Fruit fly (Drosophila melanogaster) whole organism, embryonic: ENCODE data around the gene yellow-f2.

Experiments used
- Aef1 ChIP-seq: fragments of 200-800 bp; sonication (Bioruptor generic); IDR thresholded peaks from 3 replicates; pipeline ENCODE4 v1.3.6; 2022; ENCODE audit warnings: missing biosample characterization, missing genetic modification characterization
- Atf-2 ChIP-seq: fragments of 200-800 bp; sonication (Bioruptor generic); optimal IDR thresholded peaks from 2 replicates; lab custom pipeline; 2016; ENCODE audit warnings: missing biosample characterization, missing genetic modification characterization
- CG10274 ChIP-seq: fragments of 200-800 bp; sonication (Bioruptor generic); optimal IDR thresholded peaks from 3 replicates; lab custom pipeline; 2017; ENCODE audit warnings: missing biosample characterization, mild to moderate bottlenecking, missing genetic modification characterization
- CG11085 ChIP-seq: fragments of 200-800 bp; sonication (Bioruptor generic); IDR thresholded peaks from 2 replicates; pipeline ENCODE4 v1.3.6; 2022; ENCODE audit warnings: missing biosample characterization, missing genetic modification characterization
- CG11560 ChIP-seq: fragments of 200-800 bp; sonication (Bioruptor generic); IDR thresholded peaks from 3 replicates; pipeline ENCODE4 v1.3.6; 2022; ENCODE audit warnings: missing biosample characterization, missing genetic modification characterization
- CG11723 ChIP-seq: fragments of 200-800 bp; sonication (Bioruptor generic); optimal IDR thresholded peaks from 2 replicates; lab custom pipeline; 2017; ENCODE audit warnings: missing biosample characterization, mild to moderate bottlenecking, missing genetic modification characterization
- CG12219 ChIP-seq: fragments of 200-800 bp; sonication (Bioruptor generic); optimal IDR thresholded peaks from 3 replicates; lab custom pipeline; 2018; ENCODE audit warnings: missing biosample characterization, mild to moderate bottlenecking, missing genetic modification characterization
- CG14710 ChIP-seq: fragments of 200-800 bp; sonication (Bioruptor generic); optimal IDR thresholded peaks from 3 replicates; lab custom pipeline; 2019; ENCODE audit warnings: missing biosample characterization, mild to moderate bottlenecking, missing genetic modification characterization, moderate library complexity
- CG17186 ChIP-seq: fragments of 200-800 bp; sonication (Bioruptor generic); optimal IDR thresholded peaks from 3 replicates; lab custom pipeline; 2017; ENCODE audit warnings: missing biosample characterization, missing genetic modification reagents, missing genetic modification characterization
- CG18619 ChIP-seq: fragments of 200-800 bp; sonication (Bioruptor generic); optimal IDR thresholded peaks from 3 replicates; lab custom pipeline; 2017; ENCODE audit warnings: missing biosample characterization, mild to moderate bottlenecking, missing genetic modification characterization
- CG2199 ChIP-seq: fragments of 200-800 bp; sonication (Bioruptor generic); IDR thresholded peaks from 3 replicates; pipeline ENCODE4 v1.3.6; 2022; ENCODE audit warnings: missing biosample characterization, missing genetic modification characterization
- CG2202 ChIP-seq: fragments of 200-800 bp; sonication (Bioruptor generic); optimal IDR thresholded peaks from 2 replicates; lab custom pipeline; 2018; ENCODE audit warnings: missing biosample characterization, mild to moderate bottlenecking, missing genetic modification characterization
- CG3065 ChIP-seq: fragments of 200-800 bp; sonication (Bioruptor generic); optimal IDR thresholded peaks from 2 replicates; lab custom pipeline; 2016; ENCODE audit warnings: missing biosample characterization, missing genetic modification characterization
- CG31441 ChIP-seq: fragments of 200-800 bp; sonication (Bioruptor generic); IDR thresholded peaks from 2 replicates; pipeline ENCODE4 v1.3.6; 2022; ENCODE audit warnings: missing biosample characterization, missing genetic modification characterization
- CG34224 ChIP-seq: fragments of 200-800 bp; sonication (Bioruptor generic); IDR thresholded peaks from 3 replicates; pipeline ENCODE4 v1.3.6; 2022; ENCODE audit warnings: missing biosample characterization, missing genetic modification characterization; ENCODE audit not compliant: partially characterized antibody
- CG4360 ChIP-seq: fragments of 200-800 bp; sonication (Bioruptor generic); IDR thresholded peaks from 2 replicates; pipeline ENCODE4 v1.3.6; 2022; ENCODE audit warnings: missing biosample characterization, missing genetic modification characterization
- CG5245 ChIP-seq: fragments of 200-800 bp; sonication (Bioruptor generic); optimal IDR thresholded peaks from 3 replicates; lab custom pipeline; 2016; ENCODE audit warnings: missing biosample characterization, missing genetic modification characterization
- CG6175 ChIP-seq: fragments of 200-800 bp; sonication (Bioruptor generic); IDR thresholded peaks from 3 replicates; pipeline ENCODE4 v1.3.6; 2022; ENCODE audit warnings: missing biosample characterization, missing genetic modification characterization
- CG6272 ChIP-seq: fragments of 200-800 bp; sonication (Bioruptor generic); IDR thresholded peaks from 2 replicates; pipeline ENCODE4 v1.3.6; 2022; ENCODE audit warnings: missing biosample characterization, missing genetic modification characterization
- CG6791 ChIP-seq: fragments of 200-800 bp; sonication (Bioruptor generic); IDR thresholded peaks from 3 replicates; pipeline ENCODE4 v1.3.6; 2022; ENCODE audit warnings: missing biosample characterization, missing genetic modification characterization; ENCODE audit not compliant: partially characterized antibody
- CG7839 ChIP-seq: fragments of 200-800 bp; sonication (Bioruptor generic); optimal IDR thresholded peaks from 3 replicates; lab custom pipeline; 2018; ENCODE audit warnings: missing biosample characterization, mild to moderate bottlenecking, missing genetic modification characterization, moderate library complexity
- CG8388 ChIP-seq: fragments of 200-800 bp; sonication (Bioruptor generic); optimal IDR thresholded peaks from 2 replicates; lab custom pipeline; 2019; ENCODE audit warnings: missing biosample characterization, mild to moderate bottlenecking, missing genetic modification characterization, moderate library complexity
- CoRest ChIP-seq: fragments of 200-800 bp; sonication (Bioruptor generic); optimal IDR thresholded peaks from 3 replicates; lab custom pipeline; 2018; ENCODE audit warnings: missing biosample characterization, mild to moderate bottlenecking, missing genetic modification characterization, moderate library complexity
- HHEX ChIP-seq: fragments of 200-800 bp; sonication (Bioruptor generic); optimal IDR thresholded peaks from 3 replicates; lab custom pipeline; 2017; ENCODE audit warnings: missing biosample characterization, mild to moderate bottlenecking, missing genetic modification characterization, missing genetic modification reagents
- Hey ChIP-seq: fragments of 200-800 bp; sonication (Bioruptor generic); optimal IDR thresholded peaks from 3 replicates; lab custom pipeline; 2018; ENCODE audit warnings: missing biosample characterization, mild to moderate bottlenecking, missing genetic modification characterization
- HmgZ ChIP-seq: fragments of 200-800 bp; sonication (Bioruptor generic); optimal IDR thresholded peaks from 2 replicates; lab custom pipeline; 2018; ENCODE audit warnings: missing biosample characterization, mild to moderate bottlenecking, missing genetic modification characterization
- Jarid2 ChIP-seq: fragments of 200-800 bp; sonication (Bioruptor generic); optimal IDR thresholded peaks from 3 replicates; lab custom pipeline; 2017; ENCODE audit warnings: mild to moderate bottlenecking, missing biosample characterization, missing genetic modification reagents, missing genetic modification characterization
- Max ChIP-seq: fragments of 200-800 bp; sonication (Bioruptor generic); optimal IDR thresholded peaks from 2 replicates; lab custom pipeline; 2016; ENCODE audit warnings: missing biosample characterization, mild to moderate bottlenecking, missing genetic modification characterization
- Mes4 ChIP-seq: fragments of 200-800 bp; sonication (Bioruptor generic); optimal IDR thresholded peaks from 2 replicates; lab custom pipeline; 2016; ENCODE audit warnings: missing biosample characterization, missing genetic modification characterization
- Mrtf ChIP-seq: fragments of 200-800 bp; sonication (Bioruptor generic); IDR thresholded peaks from 3 replicates; pipeline ENCODE4 v1.3.6; 2022; ENCODE audit warnings: missing biosample characterization, missing genetic modification characterization
- NC2α ChIP-seq: fragments of 200-800 bp; sonication (Bioruptor generic); optimal IDR thresholded peaks from 2 replicates; lab custom pipeline; 2016; ENCODE audit warnings: missing biosample characterization, missing genetic modification characterization
- NfI ChIP-seq: fragments of 200-800 bp; sonication (Bioruptor generic); optimal IDR thresholded peaks from 3 replicates; lab custom pipeline; 2018; ENCODE audit warnings: missing biosample characterization, mild to moderate bottlenecking, missing genetic modification characterization, moderate library complexity
- Pdp1 ChIP-seq, 2 experiments: fragments of 200-800 bp; sonication (Bioruptor generic); optimal IDR thresholded peaks; 3 replicates each; lab custom pipeline; 2016; ENCODE audit warnings: missing biosample characterization in 2 of 2, missing genetic modification characterization in 2 of 2, mild to moderate bottlenecking in 1 of 2, moderate library complexity in 1 of 2
- Sin3A ChIP-seq: fragments of >200 bp; optimal IDR thresholded peaks from 2 replicates; lab custom pipeline; 2018
- Sry-β ChIP-seq: fragments of 200-800 bp; sonication (Bioruptor generic); optimal IDR thresholded peaks from 2 replicates; lab custom pipeline; 2018; ENCODE audit warnings: missing biosample characterization, mild to moderate bottlenecking, missing genetic modification characterization, moderate library complexity
- Xbp1 ChIP-seq: fragments of 200-800 bp; sonication (Bioruptor generic); optimal IDR thresholded peaks from 3 replicates; lab custom pipeline; 2016; ENCODE audit warnings: missing biosample characterization, mild to moderate bottlenecking, missing genetic modification characterization
- YL-1 ChIP-seq: fragments of 200-800 bp; sonication (Bioruptor generic); optimal IDR thresholded peaks from 3 replicates; lab custom pipeline; 2017; ENCODE audit warnings: missing biosample characterization, mild to moderate bottlenecking, missing genetic modification characterization
- bab2 ChIP-seq: fragments of 200-800 bp; sonication (Bioruptor generic); optimal IDR thresholded peaks from 2 replicates; lab custom pipeline; 2016; ENCODE audit warnings: missing biosample characterization, missing genetic modification characterization
- bbx ChIP-seq: fragments of 200-800 bp; sonication (Bioruptor generic); IDR thresholded peaks from 2 replicates; pipeline ENCODE4 v1.3.6; 2022; ENCODE audit warnings: missing biosample characterization, missing genetic modification characterization; ENCODE audit not compliant: partially characterized antibody
- br ChIP-seq: fragments of >200 bp; optimal IDR thresholded peaks from 2 replicates; lab custom pipeline; 2017
- btn ChIP-seq: fragments of 200-800 bp; sonication (Bioruptor generic); optimal IDR thresholded peaks from 2 replicates; lab custom pipeline; 2016; ENCODE audit warnings: missing biosample characterization, missing genetic modification characterization
- crc ChIP-seq: fragments of 200-800 bp; sonication (Bioruptor generic); optimal IDR thresholded peaks from 2 replicates; lab custom pipeline; 2016; ENCODE audit warnings: missing biosample characterization, missing genetic modification characterization
- gro ChIP-seq: fragments of 200-800 bp; sonication (Bioruptor generic); optimal IDR thresholded peaks from 2 replicates; lab custom pipeline; 2016; ENCODE audit warnings: missing biosample characterization, missing genetic modification characterization
- kni ChIP-seq: fragments of 200-800 bp; sonication (Bioruptor generic); optimal IDR thresholded peaks from 3 replicates; lab custom pipeline; 2017; ENCODE audit warnings: mild to moderate bottlenecking, missing biosample characterization, missing genetic modification reagents, missing genetic modification characterization
- knrl ChIP-seq: fragments of 200-800 bp; sonication (Bioruptor generic); IDR thresholded peaks from 3 replicates; pipeline ENCODE4 v1.3.6; 2022; ENCODE audit warnings: missing biosample characterization, missing genetic modification characterization; ENCODE audit not compliant: partially characterized antibody
- pzg ChIP-seq: fragments of 200-800 bp; sonication (Bioruptor generic); optimal IDR thresholded peaks from 3 replicates; lab custom pipeline; 2018; ENCODE audit warnings: missing biosample characterization, mild to moderate bottlenecking, missing genetic modification characterization, moderate library complexity
- slou ChIP-seq: fragments of 200-800 bp; sonication (Bioruptor generic); optimal IDR thresholded peaks from 3 replicates; lab custom pipeline; 2016; ENCODE audit warnings: missing biosample characterization, missing genetic modification characterization
- stwl ChIP-seq: fragments of 200-800 bp; sonication (Bioruptor generic); optimal IDR thresholded peaks from 3 replicates; lab custom pipeline; 2018; ENCODE audit warnings: missing biosample characterization, mild to moderate bottlenecking, missing genetic modification characterization, moderate library complexity
- tna ChIP-seq: fragments of 200-800 bp; sonication (Bioruptor generic); IDR thresholded peaks from 2 replicates; pipeline ENCODE4 v1.3.6; 2022; ENCODE audit warnings: missing biosample characterization, missing genetic modification characterization; ENCODE audit not compliant: partially characterized antibody
- trh ChIP-seq: fragments of 200-800 bp; sonication (Bioruptor generic); optimal IDR thresholded peaks from 2 replicates; lab custom pipeline; 2016; ENCODE audit warnings: missing biosample characterization, missing genetic modification characterization
- vfl ChIP-seq: fragments of 200-800 bp; sonication (Bioruptor generic); optimal IDR thresholded peaks from 2 replicates; lab custom pipeline; 2016; ENCODE audit warnings: missing biosample characterization, missing genetic modification characterization
- zf30C ChIP-seq: fragments of 200-800 bp; sonication (Bioruptor generic); optimal IDR thresholded peaks from 3 replicates; lab custom pipeline; 2018; ENCODE audit warnings: missing biosample characterization, mild to moderate bottlenecking, missing genetic modification characterization

Gene yellow-f2

DNA sequence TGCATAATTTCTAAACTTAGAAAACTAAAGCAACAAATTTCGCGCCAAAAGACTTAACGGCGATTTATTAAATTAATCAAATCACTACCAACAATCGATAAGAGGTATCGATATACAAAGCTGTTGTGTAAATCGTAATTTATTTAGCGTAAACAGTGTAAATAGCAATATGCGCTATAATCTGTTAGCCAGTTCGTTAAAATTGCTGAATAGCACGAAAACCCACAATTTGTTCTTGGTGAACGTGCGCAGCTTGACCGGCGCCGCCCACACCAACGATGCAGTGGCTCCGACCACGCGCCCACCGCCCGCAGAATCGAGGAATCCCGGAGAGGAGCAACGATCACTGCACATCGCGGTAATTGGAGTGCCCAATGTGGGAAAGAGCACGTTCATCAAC, 575 bp upstream of the yellow-f2 start, which contains the start of gene CG7488 (continued):
- TF ChIP-seq Max, result no peak
- peak; percentile 85 for TF ChIP-seq tna
- no peak for TF ChIP-seq CG3065
- TF ChIP-seq Sry-β (GFP tag; lab: Kevin White, UChicago), result no peak
- TF ChIP-seq zf30C (GFP tag; lab: Kevin White, UChicago), result no peak
- TF ChIP-seq CG12219 (GFP tag; lab: Kevin White, UChicago), result no peak
- TF ChIP-seq CoRest (tag; lab: Kevin White, UChicago), result no peak
- no peak for TF ChIP-seq CG10274 (GFP tag; lab: Kevin White, UChicago)
- no peak for TF ChIP-seq NfI
- TF ChIP-seq CG18619 (GFP tag; lab: Kevin White, UChicago), result no peak
- TF ChIP-seq CG6272 (GFP tag; lab: Robert Waterston, UW), result no peak
- TF ChIP-seq gro (GFP tag; lab: Kevin White, UChicago), result no peak
- TF ChIP-seq Aef1 (GFP tag; lab: Robert Waterston, UW), result no peak
- TF ChIP-seq kni (GFP tag; lab: Kevin White, UChicago), result no peak
- no peak for TF ChIP-seq CG2199
- TF ChIP-seq CG6175 (GFP tag; lab: Robert Waterston, UW), result no peak
- TF ChIP-seq slou (GFP tag; lab: Kevin White, UChicago), result no peak
- peak; percentile 89 for TF ChIP-seq CG6791
- no peak for TF ChIP-seq CG5245 (GFP tag; lab: Kevin White, UChicago)
- no peak for TF ChIP-seq NC2α
- TF ChIP-seq CG11560 (tag; lab: Robert Waterston, UW), result no peak
- TF ChIP-seq YL-1 (GFP tag; lab: Kevin White, UChicago), result peak; percentile 54
- peak; percentile 60; the same call in 2 of the 3 replicates for TF ChIP-seq knrl (GFP tag; lab: Robert Waterston, UW)
- TF ChIP-seq Atf-2 (GFP tag; lab: Kevin White, UChicago), result no peak
- peak; percentile 26 for TF ChIP-seq stwl
- peak; percentile 87 for TF ChIP-seq bbx
- no peak for TF ChIP-seq Mrtf (GFP tag; lab: Robert Waterston, UW)
- peak; percentile 48 for TF ChIP-seq pzg
- TF ChIP-seq Hey (tag; lab: Kevin White, UChicago), result no peak
- peak in 1 of 2 experiments; percentile 86 for TF ChIP-seq Pdp1 (GFP tag; optimal IDR thresholded peaks at IDR 0.05; lab: Kevin White, UChicago)
- TF ChIP-seq Xbp1 (GFP tag; lab: Kevin White, UChicago), result no peak
- TF ChIP-seq CG34224 (GFP tag; lab: Robert Waterston, UW), result peak; percentile 97
- peak; percentile 2 for TF ChIP-seq Sin3A (lab: Kevin White, UChicago)
- TF ChIP-seq Mes4 (GFP tag; lab: Kevin White, UChicago), result no peak
- TF ChIP-seq HmgZ, result no peak
- no peak for TF ChIP-seq CG7839 (tag; lab: Kevin White, UChicago)
- TF ChIP-seq CG11723 (GFP tag; lab: Kevin White, UChicago), result no peak
- no peak for TF ChIP-seq crc (GFP tag; lab: Kevin White, UChicago)
- TF ChIP-seq CG31441 (GFP tag; lab: Robert Waterston, UW), result no peak
- TF ChIP-seq HHEX (GFP tag; lab: Kevin White, UChicago), result no peak
- TF ChIP-seq br, result no peak
- TF ChIP-seq CG14710 (tag; lab: Kevin White, UChicago), result peak; percentile 26
- TF ChIP-seq vfl (GFP tag; lab: Kevin White, UChicago), result no peak
- no peak for TF ChIP-seq trh (GFP tag; lab: Kevin White, UChicago)
- TF ChIP-seq CG11085 (GFP tag; lab: Robert Waterston, UW), result no peak
- no peak for TF ChIP-seq CG4360 (GFP tag; lab: Robert Waterston, UW)
- no peak for TF ChIP-seq bab2 (GFP tag; lab: Kevin White, UChicago)
- TF ChIP-seq CG2202 (tag; lab: Kevin White, UChicago), result no peak
- peak; percentile 50 for TF ChIP-seq CG17186 (GFP tag; lab: Kevin White, UChicago)
- no peak for TF ChIP-seq btn (GFP tag; lab: Kevin White, UChicago)
- no peak for TF ChIP-seq Jarid2 (GFP tag; lab: Kevin White, UChicago)
- peak; percentile 90 for TF ChIP-seq CG8388 (GFP tag; lab: Kevin White, UChicago)
